Worm (Caenorhabditis elegans) whole organism, mixed stage, embryonic: ENCODE results near the gene F36F12.1.

Experiments
- ces-1 ChIP-seq: fragments of 150-350 bp; optimal IDR thresholded peaks from 2 replicates; lab custom pipeline; 2014; ENCODE audit warnings: missing biosample characterization, missing genetic modification reagents, missing genetic modification characterization
- cnd-1 ChIP-seq: fragments of 200-800 bp; sonication (Bioruptor generic); optimal IDR thresholded peaks from 2 replicates; lab custom pipeline; 2018; ENCODE audit warnings: mild to moderate bottlenecking, missing genetic modification characterization, missing compliant biosample characterization
- elt-1 ChIP-seq: sonication (generic microtip); optimal IDR thresholded peaks from 2 replicates; lab custom pipeline; 2017; ENCODE audit warnings: missing genetic modification characterization, mild to moderate bottlenecking, missing compliant biosample characterization, antibody characterized with exemption, moderate library complexity, borderline replicate concordance; ENCODE audit not compliant: insufficient read depth
- lsy-2 ChIP-seq: fragments of 150-350 bp; optimal IDR thresholded peaks from 2 replicates; lab custom pipeline; 2014; ENCODE audit warnings: missing biosample characterization, missing genetic modification characterization
- mab-5 ChIP-seq: fragments of 150-350 bp; optimal IDR thresholded peaks from 2 replicates; lab custom pipeline; 2014; ENCODE audit warnings: missing biosample characterization, missing genetic modification characterization
- nhr-12 ChIP-seq: fragments of 150-350 bp; optimal IDR thresholded peaks from 2 replicates; lab custom pipeline; 2014; ENCODE audit warnings: missing biosample characterization, missing genetic modification characterization
- nhr-237 ChIP-seq: fragments of 150-350 bp; optimal IDR thresholded peaks from 2 replicates; lab custom pipeline; 2014; ENCODE audit warnings: missing biosample characterization, missing genetic modification characterization
- sem-2 ChIP-seq: fragments of 200-800 bp; sonication (Bioruptor generic); optimal IDR thresholded peaks from 2 replicates; lab custom pipeline; 2018; ENCODE audit warnings: mild to moderate bottlenecking, missing genetic modification characterization, missing compliant biosample characterization
- snpc-4 ChIP-seq: fragments of 150-350 bp; optimal IDR thresholded peaks from 2 replicates; lab custom pipeline; 2014; ENCODE audit warnings: missing biosample characterization, missing genetic modification characterization
- sptf-1 ChIP-seq: sonication (generic microtip); optimal IDR thresholded peaks from 2 replicates; lab custom pipeline; 2017; ENCODE audit warnings: mild to moderate bottlenecking, missing genetic modification characterization, moderate library complexity, missing compliant biosample characterization
- ztf-11 ChIP-seq: fragments of 150-350 bp; optimal IDR thresholded peaks from 2 replicates; lab custom pipeline; 2014; ENCODE audit warnings: missing biosample characterization, missing genetic modification characterization

ce11 chrV:2095772-2096171, 7.2 kb downstream of the F36F12.1 start, which contains the start of gene clec-207:
- TF ChIP-seq cnd-1 (tag; lab: Kevin White, UChicago) (no peak), snpc-4 (tag; lab: Kevin White, UChicago) (no peak), elt-1 (tag; lab: Kevin White, UChicago) (no peak), ztf-11 (no peak), nhr-237 (tag; lab: Kevin White, UChicago) (no peak), ces-1 (GFP tag; lab: Kevin White, UChicago) (no peak), sptf-1 (tag; lab: Kevin White, UChicago) (no peak), lsy-2 (tag; lab: Kevin White, UChicago) (no peak), mab-5 (no peak), sem-2 (GFP tag; lab: Kevin White, UChicago) (no peak), nhr-12 (tag; lab: Kevin White, UChicago) (no peak)
